Fruit fly (Drosophila melanogaster) Kc167 (cell line): ENCODE data around the gene Glut3.

ENCODE experiments used
- Myc ChIP-seq: fragments of >200 bp; optimal IDR thresholded peaks from 2 replicates; lab custom pipeline; 2017; ENCODE audit warnings: missing external identifiers
- Sin3A ChIP-seq: fragments of >200 bp; optimal IDR thresholded peaks from 2 replicates; lab custom pipeline; 2018; ENCODE audit warnings: missing external identifiers
- h ChIP-seq: fragments of >200 bp; optimal IDR thresholded peaks from 3 replicates; lab custom pipeline; 2018; ENCODE audit warnings: missing external identifiers
- psq ChIP-seq: fragments of >200 bp; optimal IDR thresholded peaks from 2 replicates; lab custom pipeline; 2017; ENCODE audit warnings: missing external identifiers
- ttk ChIP-seq: sonication (Bioruptor generic); optimal IDR thresholded peaks from 2 replicates; lab custom pipeline; 2017; ENCODE audit warnings: missing external identifiers

dm6 chr3R:16787378-16787777 is 733 bp upstream of the Glut3 start:
- TF ChIP-seq psq (no peak), Sin3A (no peak), ttk (lab: Kevin White, UChicago) (no peak), Myc (lab: Kevin White, UChicago) (no peak), h (lab: Kevin White, UChicago) (no peak)
